Fruit fly (Drosophila melanogaster) whole organism, embryonic: ENCODE data around the gene GlnRS.

Source experiments
- ATbp ChIP-seq: fragments of 200-800 bp; sonication (Bioruptor generic); optimal IDR thresholded peaks from 2 replicates; lab custom pipeline; 2017; ENCODE audit warnings: missing biosample characterization, mild to moderate bottlenecking, missing genetic modification characterization, missing genetic modification reagents
- Abd-B ChIP-seq: fragments of 200-800 bp; sonication (Bioruptor generic); optimal IDR thresholded peaks from 2 replicates; lab custom pipeline; 2018; ENCODE audit warnings: missing biosample characterization, mild to moderate bottlenecking, missing genetic modification characterization, moderate library complexity
- Ada2b ChIP-seq: fragments of 200-800 bp; sonication (Bioruptor generic); IDR thresholded peaks from 2 replicates; pipeline ENCODE4 v1.3.6; 2022; ENCODE audit warnings: missing biosample characterization, missing genetic modification characterization
- BEAF-32 ChIP-seq: fragments of 200-800 bp; sonication (Bioruptor generic); optimal IDR thresholded peaks from 3 replicates; lab custom pipeline; 2017; ENCODE audit warnings: missing biosample characterization, missing genetic modification characterization, mild to moderate bottlenecking, moderate library complexity, missing genetic modification reagents
- BtbVII ChIP-seq: fragments of 200-800 bp; sonication (Bioruptor generic); optimal IDR thresholded peaks from 3 replicates; lab custom pipeline; 2017; ENCODE audit warnings: missing biosample characterization, mild to moderate bottlenecking, missing genetic modification characterization
- CG10209 ChIP-seq: fragments of 200-800 bp; sonication (Bioruptor generic); optimal IDR thresholded peaks from 3 replicates; lab custom pipeline; 2017; ENCODE audit warnings: missing biosample characterization, mild to moderate bottlenecking, missing genetic modification characterization, missing genetic modification reagents
- CG10654 ChIP-seq: fragments of 200-800 bp; sonication (Bioruptor generic); optimal IDR thresholded peaks from 2 replicates; lab custom pipeline; 2016; ENCODE audit warnings: missing biosample characterization, missing genetic modification characterization
- CG11398 ChIP-seq: fragments of 200-800 bp; sonication (Bioruptor generic); optimal IDR thresholded peaks from 2 replicates; lab custom pipeline; 2016; ENCODE audit warnings: missing biosample characterization, missing genetic modification characterization
- CG12659 ChIP-seq: fragments of 200-800 bp; sonication (Bioruptor generic); optimal IDR thresholded peaks from 3 replicates; lab custom pipeline; 2017; ENCODE audit warnings: mild to moderate bottlenecking, missing biosample characterization, missing genetic modification reagents, missing genetic modification characterization
- CG13624 ChIP-seq: fragments of 200-800 bp; sonication (Bioruptor generic); optimal IDR thresholded peaks from 2 replicates; lab custom pipeline; 2016; ENCODE audit warnings: missing biosample characterization, missing genetic modification characterization
- CG17568 ChIP-seq: fragments of 200-800 bp; sonication (Bioruptor generic); optimal IDR thresholded peaks from 2 replicates; lab custom pipeline; 2018; ENCODE audit warnings: missing biosample characterization, mild to moderate bottlenecking, missing genetic modification characterization, moderate library complexity
- CG2120 ChIP-seq: fragments of 200-800 bp; sonication (Bioruptor generic); optimal IDR thresholded peaks from 3 replicates; lab custom pipeline; 2016; ENCODE audit warnings: missing biosample characterization, missing genetic modification characterization
- CG4282 ChIP-seq: fragments of 200-800 bp; sonication (Bioruptor generic); optimal IDR thresholded peaks from 2 replicates; lab custom pipeline; 2016; ENCODE audit warnings: missing biosample characterization, missing genetic modification characterization
- CG6791 ChIP-seq: fragments of 200-800 bp; sonication (Bioruptor generic); IDR thresholded peaks from 3 replicates; pipeline ENCODE4 v1.3.6; 2022; ENCODE audit warnings: missing biosample characterization, missing genetic modification characterization; ENCODE audit not compliant: partially characterized antibody
- CG7357 ChIP-seq: fragments of 200-800 bp; sonication (Bioruptor generic); IDR thresholded peaks from 3 replicates; pipeline ENCODE4 v1.3.6; 2022; ENCODE audit warnings: missing biosample characterization, missing genetic modification characterization
- CG8388 ChIP-seq: fragments of 200-800 bp; sonication (Bioruptor generic); optimal IDR thresholded peaks from 2 replicates; lab custom pipeline; 2019; ENCODE audit warnings: missing biosample characterization, mild to moderate bottlenecking, missing genetic modification characterization, moderate library complexity
- CG8478 ChIP-seq: fragments of >200 bp; optimal IDR thresholded peaks from 2 replicates; lab custom pipeline; 2018
- CG9876 ChIP-seq: fragments of 200-800 bp; sonication (Bioruptor generic); optimal IDR thresholded peaks from 2 replicates; lab custom pipeline; 2016; ENCODE audit warnings: missing biosample characterization, missing genetic modification characterization
- Fer3 ChIP-seq: fragments of 200-800 bp; sonication (Bioruptor generic); optimal IDR thresholded peaks from 2 replicates; lab custom pipeline; 2018; ENCODE audit warnings: missing biosample characterization, mild to moderate bottlenecking, missing genetic modification characterization, moderate library complexity
- Lim3 ChIP-seq: fragments of 200-800 bp; sonication (Bioruptor generic); IDR thresholded peaks from 2 replicates; pipeline ENCODE4 v1.3.6; 2022; ENCODE audit warnings: missing biosample characterization, missing genetic modification characterization
- MBD-R2 ChIP-seq: fragments of 200-800 bp; sonication (Bioruptor generic); IDR thresholded peaks from 2 replicates; pipeline ENCODE4 v1.3.6; 2022; ENCODE audit warnings: missing biosample characterization, missing genetic modification characterization
- Opbp ChIP-seq: fragments of 200-800 bp; sonication (Bioruptor generic); IDR thresholded peaks from 3 replicates; pipeline ENCODE4 v1.3.6; 2022; ENCODE audit warnings: missing biosample characterization, missing genetic modification characterization; ENCODE audit not compliant: partially characterized antibody
- Ptx1 ChIP-seq: fragments of 200-800 bp; sonication (Bioruptor generic); IDR thresholded peaks from 2 replicates; pipeline ENCODE4 v1.3.6; 2022; ENCODE audit warnings: missing biosample characterization, missing genetic modification characterization
- Scr ChIP-seq: fragments of 200-800 bp; sonication (Bioruptor generic); IDR thresholded peaks from 2 replicates; pipeline ENCODE4 v1.3.6; 2022; ENCODE audit warnings: missing biosample characterization, missing genetic modification characterization; ENCODE audit not compliant: partially characterized antibody
- Sox100B ChIP-seq: fragments of 200-800 bp; sonication (Bioruptor generic); optimal IDR thresholded peaks from 3 replicates; lab custom pipeline; 2018; ENCODE audit warnings: missing biosample characterization, mild to moderate bottlenecking, missing genetic modification characterization
- Spps ChIP-seq: fragments of 200-800 bp; sonication (Bioruptor generic); optimal IDR thresholded peaks from 2 replicates; lab custom pipeline; 2018; ENCODE audit warnings: missing biosample characterization, mild to moderate bottlenecking, missing genetic modification characterization
- Sry-β ChIP-seq: fragments of 200-800 bp; sonication (Bioruptor generic); optimal IDR thresholded peaks from 2 replicates; lab custom pipeline; 2018; ENCODE audit warnings: missing biosample characterization, mild to moderate bottlenecking, missing genetic modification characterization, moderate library complexity
- abd-A ChIP-seq: fragments of 200-800 bp; sonication (Bioruptor generic); optimal IDR thresholded peaks from 3 replicates; lab custom pipeline; 2019; ENCODE audit warnings: missing biosample characterization, mild to moderate bottlenecking, missing genetic modification characterization, moderate library complexity
- aop ChIP-seq: fragments of 200-800 bp; sonication (Bioruptor generic); IDR thresholded peaks from 2 replicates; pipeline ENCODE4 v1.3.6; 2022; ENCODE audit warnings: missing biosample characterization, missing genetic modification characterization
- cg ChIP-seq: fragments of 200-800 bp; sonication (Bioruptor generic); optimal IDR thresholded peaks from 3 replicates; lab custom pipeline; 2019; ENCODE audit warnings: missing biosample characterization, mild to moderate bottlenecking, missing genetic modification characterization, moderate library complexity
- disco-r ChIP-seq: fragments of 200-800 bp; sonication (Bioruptor generic); optimal IDR thresholded peaks from 2 replicates; lab custom pipeline; 2016; ENCODE audit warnings: missing biosample characterization, missing genetic modification characterization
- dm ChIP-seq: fragments of 200-800 bp; sonication (Bioruptor generic); optimal IDR thresholded peaks from 3 replicates; lab custom pipeline; 2016; ENCODE audit warnings: missing biosample characterization, missing genetic modification characterization
- ems ChIP-seq: fragments of 200-800 bp; sonication (Bioruptor generic); optimal IDR thresholded peaks from 3 replicates; lab custom pipeline; 2016; ENCODE audit warnings: missing biosample characterization, missing genetic modification characterization
- gem ChIP-seq: fragments of 200-800 bp; sonication (Bioruptor generic); optimal IDR thresholded peaks from 2 replicates; lab custom pipeline; 2019; ENCODE audit warnings: missing biosample characterization, mild to moderate bottlenecking, missing genetic modification characterization, moderate library complexity
- grau ChIP-seq: fragments of 200-800 bp; optimal IDR thresholded peaks from 3 replicates; lab custom pipeline; 2019; ENCODE audit warnings: missing biosample characterization, mild to moderate bottlenecking, missing genetic modification characterization, moderate library complexity
- hb ChIP-seq: fragments of 200-800 bp; sonication (Bioruptor generic); IDR thresholded peaks from 3 replicates; pipeline ENCODE4 v1.3.6; 2022; ENCODE audit warnings: missing biosample characterization, missing genetic modification characterization; ENCODE audit not compliant: partially characterized antibody
- her ChIP-seq: fragments of 200-800 bp; sonication (Bioruptor generic); optimal IDR thresholded peaks from 2 replicates; lab custom pipeline; 2016; ENCODE audit warnings: missing biosample characterization, missing genetic modification characterization
- jigr1 ChIP-seq: fragments of 200-800 bp; sonication (Bioruptor generic); IDR thresholded peaks from 3 replicates; pipeline ENCODE4 v1.3.6; 2022; ENCODE audit warnings: missing biosample characterization, missing genetic modification characterization
- kah ChIP-seq: fragments of 200-800 bp; sonication (Bioruptor generic); optimal IDR thresholded peaks from 2 replicates; lab custom pipeline; 2018; ENCODE audit warnings: missing biosample characterization, mild to moderate bottlenecking, missing genetic modification characterization
- lilli ChIP-seq: fragments of 200-800 bp; sonication (Bioruptor generic); optimal IDR thresholded peaks from 3 replicates; lab custom pipeline; 2016; ENCODE audit warnings: missing biosample characterization, missing genetic modification characterization
- mam ChIP-seq: fragments of 200-800 bp; sonication (Bioruptor generic); optimal IDR thresholded peaks from 3 replicates; lab custom pipeline; 2016; ENCODE audit warnings: missing biosample characterization, missing genetic modification characterization
- ranshi ChIP-seq: fragments of 200-800 bp; sonication (Bioruptor generic); IDR thresholded peaks from 2 replicates; pipeline ENCODE4 v1.3.6; 2022; ENCODE audit warnings: missing biosample characterization, missing genetic modification characterization
- run ChIP-seq: fragments of 200-800 bp; sonication (Bioruptor generic); optimal IDR thresholded peaks from 3 replicates; lab custom pipeline; 2018; ENCODE audit warnings: missing biosample characterization, mild to moderate bottlenecking, missing genetic modification characterization
- sd ChIP-seq: fragments of 200-800 bp; sonication (Bioruptor generic); optimal IDR thresholded peaks from 3 replicates; lab custom pipeline; 2018; ENCODE audit warnings: missing biosample characterization, mild to moderate bottlenecking, missing genetic modification characterization, moderate library complexity
- sim ChIP-seq: fragments of 200-800 bp; sonication (Bioruptor generic); IDR thresholded peaks from 2 replicates; pipeline ENCODE4 v1.3.6; 2022; ENCODE audit warnings: missing biosample characterization, missing genetic modification characterization
- slou ChIP-seq: fragments of 200-800 bp; sonication (Bioruptor generic); optimal IDR thresholded peaks from 3 replicates; lab custom pipeline; 2016; ENCODE audit warnings: missing biosample characterization, missing genetic modification characterization
- sob ChIP-seq: fragments of 200-800 bp; sonication (Bioruptor generic); IDR thresholded peaks from 2 replicates; pipeline ENCODE4 v1.3.6; 2022; ENCODE audit warnings: missing biosample characterization, missing genetic modification characterization
- ssp ChIP-seq: fragments of 200-800 bp; sonication (Bioruptor generic); IDR thresholded peaks from 2 replicates; pipeline ENCODE4 v1.3.6; 2022; ENCODE audit warnings: missing biosample characterization, missing genetic modification characterization
- stwl ChIP-seq: fragments of 200-800 bp; sonication (Bioruptor generic); optimal IDR thresholded peaks from 3 replicates; lab custom pipeline; 2018; ENCODE audit warnings: missing biosample characterization, mild to moderate bottlenecking, missing genetic modification characterization, moderate library complexity
- tna ChIP-seq: fragments of 200-800 bp; sonication (Bioruptor generic); IDR thresholded peaks from 2 replicates; pipeline ENCODE4 v1.3.6; 2022; ENCODE audit warnings: missing biosample characterization, missing genetic modification characterization; ENCODE audit not compliant: partially characterized antibody

GlnRS gene

DNA sequence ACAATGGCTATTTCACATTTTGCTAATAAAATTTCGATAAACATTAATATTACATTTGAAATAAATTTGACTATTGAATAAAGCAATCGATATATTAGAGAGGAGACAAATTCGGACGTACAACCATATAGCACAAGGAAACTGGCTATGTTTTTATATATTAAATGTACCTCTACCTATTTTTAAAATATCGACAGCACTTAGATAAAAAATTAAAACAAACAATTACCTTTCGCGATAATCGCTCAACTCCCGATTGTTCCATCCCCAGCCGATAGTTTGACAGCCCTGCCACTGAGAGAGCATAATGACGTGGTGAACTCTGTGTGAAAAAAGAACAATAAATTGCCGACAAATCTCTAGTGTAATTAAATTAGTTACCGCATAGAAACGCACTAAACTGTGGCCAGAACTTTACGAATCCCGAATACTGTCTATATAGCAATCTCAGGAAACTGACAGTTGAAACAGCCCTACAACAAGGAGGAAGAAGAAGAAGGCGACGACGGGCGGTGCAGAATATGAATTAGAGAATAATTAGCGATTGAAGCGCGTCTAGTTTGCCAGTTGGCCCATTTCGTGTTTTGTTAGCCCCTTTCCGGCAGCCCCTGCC lies 6.8 kb downstream of the GlnRS start, which contains the start of gene CG11857 (continued):
- TF ChIP-seq Sry-β (GFP tag; lab: Kevin White, UChicago): peak; percentile 78
- peak; percentile 99 for TF ChIP-seq CG2120 (GFP tag; lab: Kevin White, UChicago)
- TF ChIP-seq Ada2b: peak; percentile 98
- TF ChIP-seq CG8478 (lab: Kevin White, UChicago): no peak
- TF ChIP-seq cg (GFP tag; lab: Kevin White, UChicago): no peak
- TF ChIP-seq lilli: peak; percentile 99
- TF ChIP-seq CG10654 (GFP tag; lab: Kevin White, UChicago): peak; percentile 97
- TF ChIP-seq Sox100B: peak; percentile 93
- TF ChIP-seq jigr1: peak; percentile 99
- peak; percentile 95 for TF ChIP-seq CG8388
- TF ChIP-seq ranshi (GFP tag; lab: Robert Waterston, UW): peak; percentile 99
- TF ChIP-seq Spps (tag; lab: Kevin White, UChicago): peak; percentile 94
- TF ChIP-seq CG17568: no peak
- peak; percentile 96 for TF ChIP-seq CG9876 (GFP tag; lab: Kevin White, UChicago)
- TF ChIP-seq disco-r (GFP tag; lab: Kevin White, UChicago): peak; percentile 93
- TF ChIP-seq BtbVII (GFP tag; lab: Kevin White, UChicago): peak; percentile 91
- TF ChIP-seq dm (GFP tag; lab: Kevin White, UChicago): peak; percentile 93
- TF ChIP-seq CG6791: peak; percentile 98
- TF ChIP-seq CG11398 (GFP tag; lab: Kevin White, UChicago): peak; percentile 94
- peak; percentile 96 for TF ChIP-seq aop (GFP tag; lab: Robert Waterston, UW)
- peak; percentile 84 for TF ChIP-seq kah (GFP tag; lab: Kevin White, UChicago)
- TF ChIP-seq run (tag; lab: Kevin White, UChicago): peak; percentile 80
- peak; percentile 100 for TF ChIP-seq BEAF-32 (GFP tag; lab: Kevin White, UChicago)
- TF ChIP-seq gem (tag; lab: Kevin White, UChicago): peak; percentile 99
- TF ChIP-seq sd (tag; lab: Kevin White, UChicago): peak; percentile 90
- TF ChIP-seq ems (GFP tag; lab: Kevin White, UChicago): peak; percentile 98
- TF ChIP-seq hb (GFP tag; lab: Robert Waterston, UW): peak; percentile 100
- peak; percentile 98 for TF ChIP-seq Fer3
- peak; percentile 92 for TF ChIP-seq ATbp (GFP tag; lab: Kevin White, UChicago)
- peak; percentile 95 for TF ChIP-seq ssp (GFP tag; lab: Robert Waterston, UW)
- TF ChIP-seq sob (GFP tag; lab: Robert Waterston, UW): peak; percentile 100
- peak; percentile 98 for TF ChIP-seq slou (GFP tag; lab: Kevin White, UChicago)
- peak; percentile 91 for TF ChIP-seq stwl
- peak; percentile 97 for TF ChIP-seq CG10209
- TF ChIP-seq CG7357: peak; percentile 95
- TF ChIP-seq her: peak; percentile 92
- TF ChIP-seq CG12659 (GFP tag; lab: Kevin White, UChicago): peak; percentile 99
- TF ChIP-seq Opbp (GFP tag; lab: Robert Waterston, UW): peak; percentile 99
- peak; percentile 99 for TF ChIP-seq Abd-B
- TF ChIP-seq grau (tag; lab: Kevin White, UChicago): peak; percentile 97
- peak; percentile 95 for TF ChIP-seq Lim3 (GFP tag; lab: Robert Waterston, UW)
- peak; percentile 99 for TF ChIP-seq MBD-R2 (GFP tag; lab: Robert Waterston, UW)
- TF ChIP-seq CG13624 (GFP tag; lab: Kevin White, UChicago): peak; percentile 99
- TF ChIP-seq tna: peak; percentile 99
- TF ChIP-seq mam (GFP tag; lab: Kevin White, UChicago): peak; percentile 99
- TF ChIP-seq Ptx1 (GFP tag; lab: Robert Waterston, UW): peak; percentile 99
- TF ChIP-seq Scr (GFP tag; lab: Robert Waterston, UW): peak; percentile 100
- TF ChIP-seq CG4282 (GFP tag; lab: Kevin White, UChicago): peak; percentile 96
- TF ChIP-seq sim: peak; percentile 95
- no peak for TF ChIP-seq abd-A
